Fruit fly (Drosophila melanogaster) whole organism, embryonic: ENCODE data around the gene CG33647.
A peak's percentile ranks its signal among the peaks of the same experiment; 100 is the strongest.

ENCODE experiments used
- Awh ChIP-seq: fragments of 200-800 bp; sonication (Bioruptor generic); IDR thresholded peaks from 2 replicates; pipeline ENCODE4, ENCODE4 v1.3.6; 2022; ENCODE audit warnings: missing biosample characterization, missing genetic modification characterization
- CG10267 ChIP-seq: fragments of 200-800 bp; sonication (Bioruptor generic); optimal IDR thresholded peaks from 2 replicates; lab custom pipeline; 2018; ENCODE audit warnings: missing biosample characterization, mild to moderate bottlenecking, missing genetic modification characterization, moderate library complexity
- CG10543 ChIP-seq: fragments of 200-800 bp; sonication (Bioruptor generic); optimal IDR thresholded peaks from 3 replicates; lab custom pipeline; 2017; ENCODE audit warnings: missing biosample characterization, mild to moderate bottlenecking, missing genetic modification characterization, moderate library complexity
- CG10979 ChIP-seq: fragments of 200-800 bp; sonication (Bioruptor generic); optimal IDR thresholded peaks from 2 replicates; lab custom pipeline; 2018; ENCODE audit warnings: missing biosample characterization, mild to moderate bottlenecking, missing genetic modification characterization, moderate library complexity
- CG12155 ChIP-seq: fragments of 200-800 bp; sonication (Bioruptor generic); optimal IDR thresholded peaks from 3 replicates; lab custom pipeline; 2016; ENCODE audit warnings: missing biosample characterization, missing genetic modification characterization
- CG12236 ChIP-seq: fragments of 200-800 bp; sonication (Bioruptor generic); optimal IDR thresholded peaks from 2 replicates; lab custom pipeline; 2016; ENCODE audit warnings: missing biosample characterization, missing genetic modification characterization
- CG1233 ChIP-seq: fragments of 200-800 bp; sonication (Bioruptor generic); optimal IDR thresholded peaks from 4 replicates; lab custom pipeline; 2018; ENCODE audit warnings: missing biosample characterization, mild to moderate bottlenecking, missing genetic modification characterization
- CG13424 ChIP-seq: fragments of 200-800 bp; sonication (Bioruptor generic); optimal IDR thresholded peaks from 2 replicates; lab custom pipeline; 2019; ENCODE audit warnings: missing biosample characterization, mild to moderate bottlenecking, missing genetic modification characterization, moderate library complexity
- CG15073 ChIP-seq: fragments of 200-800 bp; sonication (Bioruptor generic); optimal IDR thresholded peaks from 2 replicates; lab custom pipeline; 2016; ENCODE audit warnings: missing biosample characterization, missing genetic modification characterization
- CG17912 ChIP-seq: fragments of 200-800 bp; sonication (Bioruptor generic); optimal IDR thresholded peaks from 2 replicates; lab custom pipeline; 2018; ENCODE audit warnings: missing biosample characterization, mild to moderate bottlenecking, missing genetic modification characterization
- CG2120 ChIP-seq: fragments of 200-800 bp; sonication (Bioruptor generic); optimal IDR thresholded peaks from 3 replicates; lab custom pipeline; 2016; ENCODE audit warnings: missing biosample characterization, missing genetic modification characterization
- CG2678 ChIP-seq: fragments of 200-800 bp; sonication (Bioruptor generic); optimal IDR thresholded peaks from 3 replicates; lab custom pipeline; 2019; ENCODE audit warnings: missing biosample characterization, mild to moderate bottlenecking, missing genetic modification characterization, moderate library complexity
- CG3163 ChIP-seq: fragments of 200-800 bp; sonication (Bioruptor generic); optimal IDR thresholded peaks from 3 replicates; lab custom pipeline; 2016; ENCODE audit warnings: missing biosample characterization, missing genetic modification characterization
- CG32532 ChIP-seq: fragments of 200-800 bp; sonication (Bioruptor generic); IDR thresholded peaks from 2 replicates; pipeline ENCODE4 v1.3.6; 2022; ENCODE audit warnings: missing biosample characterization, missing genetic modification characterization
- CG33557 ChIP-seq: fragments of 200-800 bp; sonication (Bioruptor generic); optimal IDR thresholded peaks from 2 replicates; lab custom pipeline; 2019; ENCODE audit warnings: missing biosample characterization, mild to moderate bottlenecking, missing genetic modification characterization, moderate library complexity
- CG5245 ChIP-seq: fragments of 200-800 bp; sonication (Bioruptor generic); optimal IDR thresholded peaks from 3 replicates; lab custom pipeline; 2016; ENCODE audit warnings: missing biosample characterization, missing genetic modification characterization
- CG7556 ChIP-seq: fragments of 200-800 bp; sonication (Bioruptor generic); optimal IDR thresholded peaks from 2 replicates; lab custom pipeline; 2017; ENCODE audit warnings: missing biosample characterization, mild to moderate bottlenecking, missing genetic modification characterization
- ERR ChIP-seq: fragments of 200-800 bp; sonication (Bioruptor generic); optimal IDR thresholded peaks from 2 replicates; lab custom pipeline; 2016; ENCODE audit warnings: missing biosample characterization, missing genetic modification characterization
- Eip74EF ChIP-seq, 2 experiments: fragments of 200-800 bp in 1 of 2; fragments of >200 bp in 1 of 2; sonication (Bioruptor generic) in 1 of 2; optimal IDR thresholded peaks; 2 replicates each; lab custom pipeline; 2017 to 2019; ENCODE audit warnings: missing biosample characterization in 2 of 2, missing genetic modification characterization in 2 of 2, mild to moderate bottlenecking in 1 of 2, moderate library complexity in 1 of 2
- Ets65A ChIP-seq: fragments of 200-800 bp; sonication (Bioruptor generic); peaks from one replicate; lab custom pipeline; 2016; ENCODE audit warnings: missing biosample characterization, missing genetic modification characterization
- Fer1 ChIP-seq: fragments of 200-800 bp; sonication (Bioruptor generic); optimal IDR thresholded peaks from 2 replicates; lab custom pipeline; 2017; ENCODE audit warnings: missing biosample characterization, mild to moderate bottlenecking, missing genetic modification characterization
- Hmx ChIP-seq: fragments of 200-800 bp; sonication (Bioruptor generic); optimal IDR thresholded peaks from 2 replicates; lab custom pipeline; 2016; ENCODE audit warnings: missing biosample characterization, missing genetic modification characterization
- Hr39 ChIP-seq: fragments of >200 bp; optimal IDR thresholded peaks from 2 replicates; lab custom pipeline; 2017
- Hr51 ChIP-seq, 2 experiments: fragments of 200-800 bp; sonication (Bioruptor generic); optimal IDR thresholded peaks; 2 replicates in 1 of 2; 3 replicates in 1 of 2; lab custom pipeline; 2016 to 2018; ENCODE audit warnings: missing biosample characterization in 2 of 2, missing genetic modification characterization in 2 of 2, mild to moderate bottlenecking in 1 of 2, moderate library complexity in 1 of 2
- Kr ChIP-seq: fragments of 200-800 bp; sonication (Bioruptor generic); optimal IDR thresholded peaks from 2 replicates; lab custom pipeline; 2017; ENCODE audit warnings: missing biosample characterization, mild to moderate bottlenecking, missing genetic modification characterization
- MESR4 ChIP-seq: fragments of 200-800 bp; sonication (Bioruptor generic); optimal IDR thresholded peaks from 2 replicates; lab custom pipeline; 2018; ENCODE audit warnings: missing biosample characterization, mild to moderate bottlenecking, missing genetic modification characterization, moderate library complexity
- NFAT ChIP-seq: fragments of 200-800 bp; sonication (Bioruptor generic); IDR thresholded peaks from 2 replicates; pipeline ENCODE4 v1.3.6; 2022; ENCODE audit warnings: missing biosample characterization, missing genetic modification characterization
- Poxn ChIP-seq: fragments of 200-800 bp; sonication (Bioruptor generic); IDR thresholded peaks from 2 replicates; pipeline ENCODE4 v1.3.6; 2022; ENCODE audit warnings: missing biosample characterization, missing genetic modification characterization
- Scr ChIP-seq: fragments of 200-800 bp; sonication (Bioruptor generic); IDR thresholded peaks from 2 replicates; pipeline ENCODE4 v1.3.6; 2022; ENCODE audit warnings: missing biosample characterization, missing genetic modification characterization; ENCODE audit not compliant: partially characterized antibody
- aop ChIP-seq: fragments of 200-800 bp; sonication (Bioruptor generic); IDR thresholded peaks from 2 replicates; pipeline ENCODE4 v1.3.6; 2022; ENCODE audit warnings: missing biosample characterization, missing genetic modification characterization
- bab2 ChIP-seq: fragments of 200-800 bp; sonication (Bioruptor generic); optimal IDR thresholded peaks from 2 replicates; lab custom pipeline; 2016; ENCODE audit warnings: missing biosample characterization, missing genetic modification characterization
- bigmax ChIP-seq: fragments of 200-800 bp; sonication (Bioruptor generic); optimal IDR thresholded peaks from 2 replicates; lab custom pipeline; 2018; ENCODE audit warnings: missing biosample characterization, mild to moderate bottlenecking, missing genetic modification characterization
- btn ChIP-seq: fragments of 200-800 bp; sonication (Bioruptor generic); optimal IDR thresholded peaks from 2 replicates; lab custom pipeline; 2016; ENCODE audit warnings: missing biosample characterization, missing genetic modification characterization
- cg ChIP-seq: fragments of 200-800 bp; sonication (Bioruptor generic); optimal IDR thresholded peaks from 3 replicates; lab custom pipeline; 2019; ENCODE audit warnings: missing biosample characterization, mild to moderate bottlenecking, missing genetic modification characterization, moderate library complexity
- crc ChIP-seq: fragments of 200-800 bp; sonication (Bioruptor generic); optimal IDR thresholded peaks from 2 replicates; lab custom pipeline; 2016; ENCODE audit warnings: missing biosample characterization, missing genetic modification characterization
- crp ChIP-seq, 2 experiments: fragments of 200-800 bp; sonication (Bioruptor generic); optimal IDR thresholded peaks; 2 replicates in 1 of 2; 3 replicates in 1 of 2; lab custom pipeline; 2017; ENCODE audit warnings: missing biosample characterization in 2 of 2, missing genetic modification characterization in 2 of 2, mild to moderate bottlenecking in 1 of 2, moderate library complexity in 1 of 2
- cwo ChIP-seq: fragments of 200-800 bp; sonication (Bioruptor generic); optimal IDR thresholded peaks from 3 replicates; lab custom pipeline; 2017; ENCODE audit warnings: missing biosample characterization, missing genetic modification characterization, mild to moderate bottlenecking, moderate library complexity, missing genetic modification reagents
- eve ChIP-seq, 2 experiments: fragments of >200 bp; optimal IDR thresholded peaks; 2 replicates each; lab custom pipeline; 2017; ENCODE audit warnings: missing biosample characterization in 2 of 2, missing genetic modification characterization in 2 of 2
- gcm ChIP-seq: fragments of 200-800 bp; sonication (Bioruptor generic); optimal IDR thresholded peaks from 2 replicates; lab custom pipeline; 2019; ENCODE audit warnings: missing biosample characterization, mild to moderate bottlenecking, missing genetic modification characterization, moderate library complexity
- knrl ChIP-seq: fragments of 200-800 bp; sonication (Bioruptor generic); IDR thresholded peaks from 3 replicates; pipeline ENCODE4 v1.3.6; 2022; ENCODE audit warnings: missing biosample characterization, missing genetic modification characterization; ENCODE audit not compliant: partially characterized antibody
- lov ChIP-seq, 2 experiments: fragments of 200-800 bp in 1 of 2; fragments of >200 bp in 1 of 2; sonication (Bioruptor generic) in 1 of 2; IDR thresholded peaks in 1 of 2; optimal IDR thresholded peaks in 1 of 2; 2 replicates in 1 of 2; 3 replicates in 1 of 2; pipeline versions ENCODE4 v1.3.6 to Lab custom; 2017 to 2022; ENCODE audit warnings: missing biosample characterization in 1 of 2, missing genetic modification characterization in 1 of 2
- sc ChIP-seq, 3 experiments: fragments of >200 bp in 2 of 3; fragments of 200-800 bp in 1 of 3; sonication (Bioruptor generic) in 1 of 3; optimal IDR thresholded peaks; 2 replicates in 2 of 3; 3 replicates in 1 of 3; lab custom pipeline; 2017; ENCODE audit warnings: mild to moderate bottlenecking in 1 of 3, missing biosample characterization in 1 of 3, missing genetic modification characterization in 1 of 3, missing genetic modification reagents in 1 of 3
- sd ChIP-seq: fragments of 200-800 bp; sonication (Bioruptor generic); optimal IDR thresholded peaks from 3 replicates; lab custom pipeline; 2018; ENCODE audit warnings: missing biosample characterization, mild to moderate bottlenecking, missing genetic modification characterization, moderate library complexity
- sens ChIP-seq: fragments of 200-800 bp; sonication (Bioruptor generic); peaks from one replicate; lab custom pipeline; 2016; ENCODE audit warnings: missing biosample characterization, missing genetic modification characterization
- so ChIP-seq: fragments of 200-800 bp; sonication (Bioruptor generic); IDR thresholded peaks from 3 replicates; pipeline ENCODE4 v1.3.6; 2022; ENCODE audit warnings: missing biosample characterization, missing genetic modification characterization
- sqz ChIP-seq: fragments of 200-800 bp; sonication (Bioruptor generic); optimal IDR thresholded peaks from 3 replicates; lab custom pipeline; 2018; ENCODE audit warnings: missing biosample characterization, mild to moderate bottlenecking, missing genetic modification characterization
- tna ChIP-seq: fragments of 200-800 bp; sonication (Bioruptor generic); IDR thresholded peaks from 2 replicates; pipeline ENCODE4 v1.3.6; 2022; ENCODE audit warnings: missing biosample characterization, missing genetic modification characterization; ENCODE audit not compliant: partially characterized antibody
- tx ChIP-seq: fragments of 200-800 bp; sonication (Bioruptor generic); optimal IDR thresholded peaks from 2 replicates; lab custom pipeline; 2016; ENCODE audit warnings: missing biosample characterization, missing genetic modification characterization
- vfl ChIP-seq: fragments of 200-800 bp; sonication (Bioruptor generic); optimal IDR thresholded peaks from 2 replicates; lab custom pipeline; 2016; ENCODE audit warnings: missing biosample characterization, missing genetic modification characterization

Gene CG33647

dm6 chr3L:19204402-19204801, 31.8 kb upstream of the CG33647 start:
- TF ChIP-seq Ets65A (GFP tag; lab: Kevin White, UChicago) (no peak), cwo (GFP tag; lab: Kevin White, UChicago) (no peak), sc (optimal IDR thresholded peaks at IDR 0.05; lab: Kevin White, UChicago) (no peak), sc (GFP tag; optimal IDR thresholded peaks at IDR 0.05; lab: Kevin White, UChicago) (no peak), btn (GFP tag; lab: Kevin White, UChicago) (no peak), gcm (peak; percentile 12), CG12236 (GFP tag; lab: Kevin White, UChicago) (no peak), Awh (GFP tag; lab: Robert Waterston, UW) (no peak), Eip74EF (GFP tag; optimal IDR thresholded peaks at IDR 0.05; lab: Kevin White, UChicago) (no peak), Kr (no peak), CG2678 (tag; lab: Kevin White, UChicago) (no peak), sd (tag; lab: Kevin White, UChicago) (peak; percentile 93), so (no peak)

dm6 chr3L:19205764-19206163, 30.4 kb upstream of the CG33647 start:
- TF ChIP-seq CG2120 (GFP tag; lab: Kevin White, UChicago) (no peak), CG32532 (GFP tag; lab: Robert Waterston, UW) (no peak), CG2678 (tag; lab: Kevin White, UChicago) (peak; percentile 40), MESR4 (GFP tag; lab: Kevin White, UChicago) (no peak), CG15073 (GFP tag; lab: Kevin White, UChicago) (no peak), CG17912 (GFP tag; lab: Kevin White, UChicago) (no peak), CG3163 (GFP tag; lab: Kevin White, UChicago) (no peak), vfl (GFP tag; lab: Kevin White, UChicago) (no peak), tx (GFP tag; lab: Kevin White, UChicago) (no peak), tna (GFP tag; lab: Robert Waterston, UW) (no peak), Hr39 (lab: Kevin White, UChicago) (no peak), crp (GFP tag; optimal IDR thresholded peaks at IDR 0.05; lab: Kevin White, UChicago) (no peak), CG7556 (peak; percentile 30), NFAT (GFP tag; lab: Robert Waterston, UW) (no peak), CG10979 (tag; lab: Kevin White, UChicago) (no peak), crc (GFP tag; lab: Kevin White, UChicago) (no peak), CG10267 (tag; lab: Kevin White, UChicago) (peak; percentile 5), CG10543 (GFP tag; lab: Kevin White, UChicago) (no peak), CG5245 (GFP tag; lab: Kevin White, UChicago) (no peak), Poxn (GFP tag; lab: Robert Waterston, UW) (no peak), Hr51 (GFP tag; optimal IDR thresholded peaks at IDR 0.05; lab: Kevin White, UChicago) (peak in 1 of 2 experiments; percentile 29), Hmx (GFP tag; lab: Kevin White, UChicago) (no peak), bab2 (GFP tag; lab: Kevin White, UChicago) (no peak), knrl (GFP tag; lab: Robert Waterston, UW) (no peak), aop (GFP tag; lab: Robert Waterston, UW) (no peak), bigmax (no peak), CG12155 (GFP tag; lab: Kevin White, UChicago) (no peak), CG13424 (tag; lab: Kevin White, UChicago) (peak; percentile 15), CG1233 (GFP tag; lab: Kevin White, UChicago) (no peak), ERR (GFP tag; lab: Kevin White, UChicago) (no peak), cg (GFP tag; lab: Kevin White, UChicago) (no peak), eve (GFP tag; optimal IDR thresholded peaks at IDR 0.05; lab: Kevin White, UChicago) (peak in 1 of 2 experiments; percentile 4), sens (GFP tag; lab: Kevin White, UChicago) (peak; percentile 34), sqz (peak; percentile 47), CG33557 (GFP tag; lab: Kevin White, UChicago) (no peak), Fer1 (GFP tag; lab: Kevin White, UChicago) (peak; percentile 50), lov (optimal IDR thresholded peaks at IDR 0.05; lab: Kevin White, UChicago) (no peak), lov (GFP tag; IDR thresholded peaks at IDR 0.05; lab: Robert Waterston, UW) (no peak), Scr (GFP tag; lab: Robert Waterston, UW) (no peak)
